Worm (Caenorhabditis elegans): ENCODE data around the gene Y75B8A.8.

Y75B8A.8 gene

ce11 chrIII:12220820-12221219, 60.3 kb downstream of the Y75B8A.8 start:
- TF ChIP-seq F10E7.11 (tag; optimal IDR thresholded peaks at IDR 0.05) (no peak), ztf-22 (GFP tag; optimal IDR thresholded peaks at IDR 0.05) (no peak), nhr-179 (tag; optimal IDR thresholded peaks at IDR 0.05) (no peak), sea-2 (GFP tag; IDR thresholded peaks at IDR 0.05) (no peak), akir-1 (GFP tag; optimal IDR thresholded peaks at IDR 0.05) (no peak), C06A6.2 (GFP tag; conservative IDR thresholded peaks at IDR 0.05) (no peak)

Data from whole organism, young adult.